Fruit fly (Drosophila melanogaster) whole organism, prepupa: Measurements from ENCODE around the gene CG13288.
A peak's percentile ranks its signal among the peaks of the same experiment; 100 is the strongest.

ENCODE experiments used
- CG11294 ChIP-seq: fragments of 200-800 bp; sonication (Bioruptor generic); IDR thresholded peaks from 2 replicates; pipeline ENCODE4 v1.3.6; 2022; ENCODE audit warnings: missing biosample characterization, missing genetic modification characterization
- CG11762 ChIP-seq: fragments of 200-800 bp; sonication (Bioruptor generic); optimal IDR thresholded peaks from 3 replicates; lab custom pipeline; 2016; ENCODE audit warnings: missing biosample characterization, missing genetic modification characterization; ENCODE audit not compliant: insufficient read depth
- CG1621 ChIP-seq: fragments of 200-800 bp; sonication (Bioruptor generic); optimal IDR thresholded peaks from 3 replicates; lab custom pipeline; 2018; ENCODE audit warnings: missing biosample characterization, mild to moderate bottlenecking, missing genetic modification characterization
- CG6854 ChIP-seq: fragments of 200-800 bp; sonication (Bioruptor generic); optimal IDR thresholded peaks from 2 replicates; lab custom pipeline; 2017; ENCODE audit warnings: missing biosample characterization, mild to moderate bottlenecking, missing genetic modification characterization
- CG8319 ChIP-seq: fragments of 200-800 bp; sonication (Bioruptor generic); optimal IDR thresholded peaks from 3 replicates; lab custom pipeline; 2016; ENCODE audit warnings: missing biosample characterization, missing genetic modification characterization
- CG9139 ChIP-seq: fragments of 200-800 bp; sonication (Bioruptor generic); optimal IDR thresholded peaks from 3 replicates; lab custom pipeline; 2017; ENCODE audit warnings: missing biosample characterization, mild to moderate bottlenecking, missing genetic modification characterization
- Ets96B ChIP-seq: fragments of 200-800 bp; optimal IDR thresholded peaks from 2 replicates; lab custom pipeline; 2019; ENCODE audit warnings: missing biosample characterization, mild to moderate bottlenecking, missing genetic modification characterization, moderate library complexity
- Gug ChIP-seq: fragments of 200-800 bp; sonication (Bioruptor generic); IDR thresholded peaks from 2 replicates; pipeline ENCODE4 v1.3.6; 2022; ENCODE audit warnings: missing biosample characterization, missing genetic modification characterization
- Hr38 ChIP-seq: sonication (Bioruptor generic); optimal IDR thresholded peaks from 2 replicates; lab custom pipeline; 2016; ENCODE audit warnings: missing biosample characterization, missing genetic modification characterization
- Hr39 ChIP-seq: fragments of 200-800 bp; sonication (Bioruptor generic); optimal IDR thresholded peaks from 2 replicates; lab custom pipeline; 2016; ENCODE audit warnings: missing biosample characterization, missing genetic modification characterization
- Lpt ChIP-seq: fragments of 200-800 bp; sonication (Bioruptor generic); optimal IDR thresholded peaks from 3 replicates; lab custom pipeline; 2016; ENCODE audit warnings: missing biosample characterization, missing genetic modification characterization
- OdsH ChIP-seq: fragments of 200-800 bp; sonication (Bioruptor generic); optimal IDR thresholded peaks from 3 replicates; lab custom pipeline; 2016; ENCODE audit warnings: missing biosample characterization, missing genetic modification characterization
- Smox ChIP-seq: fragments of 200-800 bp; sonication (Bioruptor generic); optimal IDR thresholded peaks from 3 replicates; lab custom pipeline; 2016; ENCODE audit warnings: missing biosample characterization, missing genetic modification characterization
- cyc ChIP-seq: fragments of 200-800 bp; sonication (Bioruptor generic); optimal IDR thresholded peaks from 3 replicates; lab custom pipeline; 2016; ENCODE audit warnings: missing biosample characterization, missing genetic modification characterization

- no peak for TF ChIP-seq Ets96B (tag; lab: Kevin White, UChicago)
- TF ChIP-seq CG1621 (tag; lab: Kevin White, UChicago): no peak
- TF ChIP-seq Hr38: no peak
- no peak for TF ChIP-seq CG11294 (GFP tag; lab: Robert Waterston, UW)
- no peak for TF ChIP-seq CG11762 (GFP tag; lab: Kevin White, UChicago)
- TF ChIP-seq CG8319 (GFP tag; lab: Kevin White, UChicago): no peak
- TF ChIP-seq Smox (GFP tag; lab: Kevin White, UChicago): peak; percentile 49
- TF ChIP-seq OdsH (GFP tag; lab: Kevin White, UChicago): peak; percentile 20
- no peak for TF ChIP-seq cyc (GFP tag; lab: Kevin White, UChicago)
- TF ChIP-seq Gug (GFP tag; lab: Robert Waterston, UW): no peak
- no peak for TF ChIP-seq CG6854 (GFP tag; lab: Kevin White, UChicago)
- TF ChIP-seq CG9139 (GFP tag; lab: Kevin White, UChicago): no peak
- no peak for TF ChIP-seq Lpt (GFP tag; lab: Kevin White, UChicago)
- TF ChIP-seq Hr39 (GFP tag; lab: Kevin White, UChicago): peak; percentile 22
Observed at dm6 chr3L:5881310-5882208, 25.6 kb upstream of the CG13288 start.
